Fruit fly (Drosophila melanogaster) Kc167 (cell line): Measurements from ENCODE around the gene CG14507.

ENCODE experiments used
- Sin3A ChIP-seq: fragments of >200 bp; optimal IDR thresholded peaks from 2 replicates; lab custom pipeline; 2018; ENCODE audit warnings: missing external identifiers
- insv ChIP-seq: fragments of >200 bp; optimal IDR thresholded peaks from 3 replicates; lab custom pipeline; 2018; ENCODE audit warnings: missing external identifiers
- psq ChIP-seq: fragments of >200 bp; optimal IDR thresholded peaks from 2 replicates; lab custom pipeline; 2017; ENCODE audit warnings: missing external identifiers
- ttk ChIP-seq: sonication (Bioruptor generic); optimal IDR thresholded peaks from 2 replicates; lab custom pipeline; 2017; ENCODE audit warnings: missing external identifiers

DNA sequence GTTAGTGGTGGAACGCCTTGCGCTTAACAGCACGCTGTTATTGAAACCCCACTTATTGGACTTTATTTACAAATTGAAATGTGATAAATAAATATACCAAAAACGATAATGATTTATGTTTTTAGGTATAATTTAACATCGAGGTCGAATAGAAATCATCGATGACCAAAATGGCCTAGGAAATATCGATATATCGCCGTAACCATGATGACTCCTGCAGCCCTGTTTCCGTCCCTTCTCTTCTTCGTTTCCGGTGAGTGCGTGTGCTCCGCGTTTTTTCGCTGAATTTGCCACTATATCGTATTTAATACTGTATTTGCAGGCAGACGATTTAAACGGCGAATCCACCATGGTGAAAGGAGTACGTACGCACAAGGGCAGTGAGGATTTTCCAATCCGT lies 7.6 kb downstream of the CG14507 start, which contains the start of gene eEF1gamma:
- TF ChIP-seq insv (lab: Kevin White, UChicago) (no peak), psq (lab: Kevin White, UChicago) (no peak), ttk (lab: Kevin White, UChicago) (no peak), Sin3A (no peak)
